Worm (Caenorhabditis elegans) whole organism, dauer: ENCODE data around the gene F59F3.6.

Experiments
- unc-62 ChIP-seq: sonication (generic microtip); optimal IDR thresholded peaks from 2 replicates; lab custom pipeline; 2017; ENCODE audit warnings: missing biosample characterization, missing genetic modification reagents, missing genetic modification characterization

F59F3.6 gene

ce11 chrX:10976447-10977196 is 22.5 kb downstream of the F59F3.6 start:
- no peak for TF ChIP-seq unc-62 (GFP tag; lab: Kevin White, UChicago)

ce11 chrX:10971118-10971517 is 28.0 kb downstream of the F59F3.6 start:
- TF ChIP-seq unc-62 (GFP tag; lab: Kevin White, UChicago) = no peak

ce11 chrX:10970629-10971028 is 28.4 kb downstream of the F59F3.6 start, which contains the start of gene K09C8.8:
Gene K09C8.8, plus strand, starts transcription at chrX:10970929.
- no peak for TF ChIP-seq unc-62 (GFP tag; lab: Kevin White, UChicago)

- TF ChIP-seq unc-62 (GFP tag; lab: Kevin White, UChicago) = no peak
Measured at ce11 chrX:10967698-10968097, 31.4 kb downstream of the F59F3.6 start, which contains the start of gene K09C8.9. Gene K09C8.9, minus strand, starts transcription at chrX:10967798.

ce11 chrX:10966251-10966650 is 32.8 kb downstream of the F59F3.6 start, which contains the start of gene lge-1:
Gene lge-1, plus strand, starts transcription at chrX:10966551.
- TF ChIP-seq unc-62 (GFP tag; lab: Kevin White, UChicago) = no peak

ce11 chrX:10965508-10965907 is 33.6 kb downstream of the F59F3.6 start:
- TF ChIP-seq unc-62 (GFP tag; lab: Kevin White, UChicago) = no peak

- no peak for TF ChIP-seq unc-62 (GFP tag; lab: Kevin White, UChicago)
Measured at ce11 chrX:10963453-10964046, 35.5 kb downstream of the F59F3.6 start, which contains the start of gene nas-10. Gene nas-10, minus strand, starts transcription at chrX:10963503.

- no peak for TF ChIP-seq unc-62 (GFP tag; lab: Kevin White, UChicago)
Measured at ce11 chrX:10961724-10962123, 37.4 kb downstream of the F59F3.6 start.

ce11 chrX:10959136-10959535 is 39.9 kb downstream of the F59F3.6 start, which contains the start of gene K09C8.2:
Gene K09C8.2, plus strand, starts transcription at chrX:10959436.
- no peak for TF ChIP-seq unc-62 (GFP tag; lab: Kevin White, UChicago)

- no peak for TF ChIP-seq unc-62 (GFP tag; lab: Kevin White, UChicago)
Measured at ce11 chrX:10958427-10958826, 40.6 kb downstream of the F59F3.6 start, which contains the start of gene nlp-19. Gene nlp-19, plus strand, starts transcription at chrX:10958727.

ce11 chrX:10956972-10957678 is 42.0 kb downstream of the F59F3.6 start:
- no peak for TF ChIP-seq unc-62 (GFP tag; lab: Kevin White, UChicago)

- TF ChIP-seq unc-62 (GFP tag; lab: Kevin White, UChicago) = no peak
Measured at ce11 chrX:10953834-10954233, 45.2 kb downstream of the F59F3.6 start, which contains the start of gene pbo-4. Gene pbo-4, plus strand, starts transcription at chrX:10954134.

ce11 chrX:10951922-10952321 is 47.2 kb downstream of the F59F3.6 start:
- TF ChIP-seq unc-62 (GFP tag; lab: Kevin White, UChicago) = no peak

- TF ChIP-seq unc-62 (GFP tag; lab: Kevin White, UChicago) = no peak
Measured at ce11 chrX:10951168-10951567, 47.9 kb downstream of the F59F3.6 start, which contains the start of gene K09C8.7. Gene K09C8.7, minus strand, starts transcription at chrX:10951393.

- no peak for TF ChIP-seq unc-62 (GFP tag; lab: Kevin White, UChicago)
Measured at ce11 chrX:10948852-10949251, 50.2 kb downstream of the F59F3.6 start, which contains the start of gene T21B6.3. Gene T21B6.3, minus strand, starts transcription at chrX:10948952.
